Fruit fly (Drosophila melanogaster): ENCODE results near the gene Acbp5.

Gene Acbp5

DNA sequence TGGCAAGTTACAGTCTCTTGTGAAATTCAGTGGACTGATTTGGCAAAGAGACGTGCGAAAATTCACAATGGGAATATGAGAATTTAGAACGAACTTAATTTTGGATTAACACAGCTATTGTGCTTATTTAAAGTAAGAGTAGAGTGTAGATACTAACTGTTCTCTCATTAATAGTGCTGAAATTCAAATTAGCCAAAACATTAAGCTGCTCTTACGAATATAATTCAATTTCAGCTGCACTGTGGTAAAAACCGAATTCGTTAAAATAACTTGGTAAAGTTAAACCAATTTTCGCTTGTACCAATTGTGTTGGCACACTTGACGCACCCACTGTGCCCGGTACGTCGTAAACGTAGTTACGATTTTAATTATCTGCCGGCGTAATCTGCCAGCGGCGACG lies 20.5 kb downstream of the Acbp5 start (continued):
- TF ChIP-seq Dp (GFP tag; optimal IDR thresholded peaks at IDR 0.05) = no peak
- peak; percentile 20 for TF ChIP-seq CG6854 (GFP tag; optimal IDR thresholded peaks at IDR 0.05)
- no peak for TF ChIP-seq CG4617 (GFP tag; optimal IDR thresholded peaks at IDR 0.05; ENCODE audit: borderline replicate concordance)
- no peak for TF ChIP-seq lbe (GFP tag; optimal IDR thresholded peaks at IDR 0.05)
- TF ChIP-seq schlank (tag; optimal IDR thresholded peaks at IDR 0.05) = no peak
- TF ChIP-seq CG17568 (GFP tag; optimal IDR thresholded peaks at IDR 0.05) = no peak
- no peak for TF ChIP-seq Rx (GFP tag; IDR thresholded peaks at IDR 0.05)
- TF ChIP-seq CG4282 (GFP tag; optimal IDR thresholded peaks at IDR 0.05) = no peak
- no peak for TF ChIP-seq sug (tag; optimal IDR thresholded peaks at IDR 0.05)
- TF ChIP-seq CG3847 (GFP tag; IDR thresholded peaks at IDR 0.05) = peak; percentile 59
- TF ChIP-seq bcd (GFP tag; optimal IDR thresholded peaks at IDR 0.05) = peak; percentile 54
- TF ChIP-seq eve (GFP tag; optimal IDR thresholded peaks at IDR 0.05) = peak in 1 of 2 experiments; percentile 50
- TF ChIP-seq CG10147 (GFP tag; optimal IDR thresholded peaks at IDR 0.05) = no peak
- peak; percentile 11 for TF ChIP-seq D19B (GFP tag; optimal IDR thresholded peaks at IDR 0.05)
- TF ChIP-seq BtbVII (GFP tag; optimal IDR thresholded peaks at IDR 0.05) = peak; percentile 43
- TF ChIP-seq CG17829 (tag; optimal IDR thresholded peaks at IDR 0.05) = no peak
- peak; percentile 81 for TF ChIP-seq CG2120 (GFP tag; optimal IDR thresholded peaks at IDR 0.05)
- no peak for TF ChIP-seq hth (optimal IDR thresholded peaks at IDR 0.05)
- peak; percentile 14; the same call in 1 of the 2 replicates for TF ChIP-seq Ada2b (GFP tag; IDR thresholded peaks at IDR 0.05)
- no peak for TF ChIP-seq CG15073 (GFP tag; optimal IDR thresholded peaks at IDR 0.05)
- TF ChIP-seq CG17359 (tag; optimal IDR thresholded peaks at IDR 0.05) = peak; percentile 14
- no peak for TF ChIP-seq odd (GFP tag; optimal IDR thresholded peaks at IDR 0.05)
- peak; percentile 60 for TF ChIP-seq CHES-1-like (GFP tag; optimal IDR thresholded peaks at IDR 0.05)
- TF ChIP-seq CG12236 (GFP tag; optimal IDR thresholded peaks at IDR 0.05) = no peak
- TF ChIP-seq CG11093 (GFP tag; IDR thresholded peaks at IDR 0.05) = no peak
- TF ChIP-seq CG2199 (GFP tag; IDR thresholded peaks at IDR 0.05) = no peak
- TF ChIP-seq eyg (GFP tag; optimal IDR thresholded peaks at IDR 0.05) = no peak
- peak; percentile 62 for TF ChIP-seq CG9215 (GFP tag; IDR thresholded peaks at IDR 0.05)
- TF ChIP-seq pita (GFP tag; optimal IDR thresholded peaks at IDR 0.05) = no peak
- TF ChIP-seq PHDP (tag; optimal IDR thresholded peaks at IDR 0.05) = peak; percentile 59
- TF ChIP-seq crc (GFP tag; optimal IDR thresholded peaks at IDR 0.05) = no peak
- no peak for TF ChIP-seq C15 (GFP tag; IDR thresholded peaks at IDR 0.05)
- TF ChIP-seq HHEX (GFP tag; optimal IDR thresholded peaks at IDR 0.05) = peak; percentile 54
- peak; percentile 39 for TF ChIP-seq Hand (GFP tag; optimal IDR thresholded peaks at IDR 0.05)
- no peak for TF ChIP-seq Dref (GFP tag; IDR thresholded peaks at IDR 0.05)
- TF ChIP-seq caup (GFP tag; optimal IDR thresholded peaks at IDR 0.05; ENCODE audit: severe bottlenecking) = peak; percentile 37
- TF ChIP-seq CG11504 (tag; optimal IDR thresholded peaks at IDR 0.05) = peak; percentile 64
- no peak for TF ChIP-seq Hr39 (optimal IDR thresholded peaks at IDR 0.05)
- TF ChIP-seq ato (GFP tag; IDR thresholded peaks at IDR 0.05; ENCODE audit: partially characterized antibody) = no peak
- no peak for TF ChIP-seq NK7.1 (GFP tag; optimal IDR thresholded peaks at IDR 0.05)
- no peak for TF ChIP-seq CG8765 (GFP tag; IDR thresholded peaks at IDR 0.05)
- no peak for TF ChIP-seq sna (GFP tag; IDR thresholded peaks at IDR 0.05; ENCODE audit: partially characterized antibody)
- peak; percentile 72 for TF ChIP-seq CG7839 (tag; optimal IDR thresholded peaks at IDR 0.05)
- no peak for TF ChIP-seq Eip74EF (GFP tag; optimal IDR thresholded peaks at IDR 0.05)
- no peak for TF ChIP-seq Xrp1 (GFP tag; IDR thresholded peaks at IDR 0.05)
- TF ChIP-seq dm (GFP tag; optimal IDR thresholded peaks at IDR 0.05) = no peak
- 0 out of 2 replicates have a peak, but pooled peaks have one; percentile 14 for TF ChIP-seq sob (GFP tag; IDR thresholded peaks at IDR 0.05)
- no peak for TF ChIP-seq CG6813 (GFP tag; optimal IDR thresholded peaks at IDR 0.05)
- TF ChIP-seq CG17328 (GFP tag; IDR thresholded peaks at IDR 0.05) = no peak
- TF ChIP-seq CG32772 (GFP tag; IDR thresholded peaks at IDR 0.05) = no peak
- TF ChIP-seq CG12769 (tag; optimal IDR thresholded peaks at IDR 0.05) = peak; percentile 66
- no peak for TF ChIP-seq Deaf1 (tag; optimal IDR thresholded peaks at IDR 0.05)

Data from whole organism, embryonic.